Fruit fly (Drosophila melanogaster) whole organism, embryonic: Measurements from ENCODE around the gene CG33230.

Experiments used
- Abd-B ChIP-seq: fragments of 200-800 bp; sonication (Bioruptor generic); optimal IDR thresholded peaks from 2 replicates; lab custom pipeline; 2018; ENCODE audit warnings: missing biosample characterization, mild to moderate bottlenecking, missing genetic modification characterization, moderate library complexity
- Ada2b ChIP-seq: fragments of 200-800 bp; sonication (Bioruptor generic); IDR thresholded peaks from 2 replicates; pipeline ENCODE4 v1.3.6; 2022; ENCODE audit warnings: missing biosample characterization, missing genetic modification characterization
- CG10209 ChIP-seq: fragments of 200-800 bp; sonication (Bioruptor generic); optimal IDR thresholded peaks from 3 replicates; lab custom pipeline; 2017; ENCODE audit warnings: missing biosample characterization, mild to moderate bottlenecking, missing genetic modification characterization, missing genetic modification reagents
- CG10267 ChIP-seq: fragments of 200-800 bp; sonication (Bioruptor generic); optimal IDR thresholded peaks from 2 replicates; lab custom pipeline; 2018; ENCODE audit warnings: missing biosample characterization, mild to moderate bottlenecking, missing genetic modification characterization, moderate library complexity
- CG10431 ChIP-seq: fragments of 200-800 bp; sonication (Bioruptor generic); optimal IDR thresholded peaks from 3 replicates; lab custom pipeline; 2018; ENCODE audit warnings: missing biosample characterization, mild to moderate bottlenecking, missing genetic modification characterization
- CG10543 ChIP-seq: fragments of 200-800 bp; sonication (Bioruptor generic); optimal IDR thresholded peaks from 3 replicates; lab custom pipeline; 2017; ENCODE audit warnings: missing biosample characterization, mild to moderate bottlenecking, missing genetic modification characterization, moderate library complexity
- CG11398 ChIP-seq: fragments of 200-800 bp; sonication (Bioruptor generic); optimal IDR thresholded peaks from 2 replicates; lab custom pipeline; 2016; ENCODE audit warnings: missing biosample characterization, missing genetic modification characterization
- CG12299 ChIP-seq: fragments of 200-800 bp; sonication (Bioruptor generic); optimal IDR thresholded peaks from 2 replicates; lab custom pipeline; 2018; ENCODE audit warnings: missing biosample characterization, mild to moderate bottlenecking, missing genetic modification characterization
- CG13894 ChIP-seq: fragments of 200-800 bp; sonication (Bioruptor generic); optimal IDR thresholded peaks from 3 replicates; lab custom pipeline; 2018; ENCODE audit warnings: missing biosample characterization, mild to moderate bottlenecking, missing genetic modification characterization, moderate library complexity
- CG14014 ChIP-seq: fragments of 200-800 bp; sonication (Bioruptor generic); IDR thresholded peaks from 2 replicates; pipeline ENCODE4 v1.3.6; 2022; ENCODE audit warnings: missing biosample characterization, missing genetic modification characterization
- CG15601 ChIP-seq: fragments of 200-800 bp; sonication (Bioruptor generic); optimal IDR thresholded peaks from 3 replicates; lab custom pipeline; 2019; ENCODE audit warnings: missing biosample characterization, mild to moderate bottlenecking, missing genetic modification characterization, moderate library complexity
- CG15696 ChIP-seq: fragments of 200-800 bp; sonication (Bioruptor generic); optimal IDR thresholded peaks from 2 replicates; lab custom pipeline; 2019; ENCODE audit warnings: missing biosample characterization, mild to moderate bottlenecking, missing genetic modification characterization, moderate library complexity
- CG18476 ChIP-seq: fragments of 200-800 bp; sonication (Bioruptor generic); optimal IDR thresholded peaks from 2 replicates; lab custom pipeline; 2016; ENCODE audit warnings: missing biosample characterization, mild to moderate bottlenecking, missing genetic modification characterization
- CG30431 ChIP-seq: fragments of 200-800 bp; sonication (Bioruptor generic); optimal IDR thresholded peaks from 2 replicates; lab custom pipeline; 2017; ENCODE audit warnings: missing biosample characterization, missing genetic modification characterization
- CG4854 ChIP-seq: fragments of 200-800 bp; sonication (Bioruptor generic); optimal IDR thresholded peaks from 2 replicates; lab custom pipeline; 2016; ENCODE audit warnings: missing biosample characterization, missing genetic modification characterization, inconsistent platforms
- CG5180 ChIP-seq: fragments of 200-800 bp; sonication (Bioruptor generic); optimal IDR thresholded peaks from 3 replicates; lab custom pipeline; 2017; ENCODE audit warnings: missing biosample characterization, missing genetic modification characterization, mild to moderate bottlenecking, moderate library complexity, missing genetic modification reagents
- CG6654 ChIP-seq: fragments of 200-800 bp; sonication (Bioruptor generic); optimal IDR thresholded peaks from 2 replicates; lab custom pipeline; 2017; ENCODE audit warnings: missing biosample characterization, mild to moderate bottlenecking, missing genetic modification characterization
- CTCF ChIP-seq: fragments of 200-800 bp; sonication (Bioruptor generic); optimal IDR thresholded peaks from 2 replicates; lab custom pipeline; 2017; ENCODE audit warnings: missing biosample characterization, mild to moderate bottlenecking, missing genetic modification characterization, moderate library complexity
- CrebB ChIP-seq: fragments of 200-800 bp; sonication (Bioruptor generic); optimal IDR thresholded peaks from 3 replicates; lab custom pipeline; 2018; ENCODE audit warnings: missing biosample characterization, mild to moderate bottlenecking, missing genetic modification characterization
- Dad ChIP-seq: fragments of 200-800 bp; sonication (Bioruptor generic); optimal IDR thresholded peaks from 3 replicates; lab custom pipeline; 2016; ENCODE audit warnings: missing biosample characterization, missing genetic modification characterization
- Dll ChIP-seq: fragments of 200-800 bp; sonication (Bioruptor generic); IDR thresholded peaks from 4 replicates; pipeline ENCODE4 v1.3.6; 2022; ENCODE audit warnings: missing biosample characterization, missing genetic modification characterization; ENCODE audit not compliant: partially characterized antibody
- Dref ChIP-seq: fragments of 200-800 bp; sonication (Bioruptor generic); IDR thresholded peaks from 2 replicates; pipeline ENCODE4 v1.3.6; 2022; ENCODE audit warnings: missing biosample characterization, missing genetic modification characterization
- E2f1 ChIP-seq: fragments of 200-800 bp; sonication (Bioruptor generic); IDR thresholded peaks from 2 replicates; pipeline ENCODE4 v1.3.6; 2022; ENCODE audit warnings: missing biosample characterization, missing genetic modification characterization
- Lim3 ChIP-seq: fragments of 200-800 bp; sonication (Bioruptor generic); IDR thresholded peaks from 2 replicates; pipeline ENCODE4 v1.3.6; 2022; ENCODE audit warnings: missing biosample characterization, missing genetic modification characterization
- Max ChIP-seq: fragments of 200-800 bp; sonication (Bioruptor generic); optimal IDR thresholded peaks from 2 replicates; lab custom pipeline; 2016; ENCODE audit warnings: missing biosample characterization, mild to moderate bottlenecking, missing genetic modification characterization
- Mes4 ChIP-seq: fragments of 200-800 bp; sonication (Bioruptor generic); optimal IDR thresholded peaks from 2 replicates; lab custom pipeline; 2016; ENCODE audit warnings: missing biosample characterization, missing genetic modification characterization
- NC2β ChIP-seq: fragments of 200-800 bp; sonication (Bioruptor generic); optimal IDR thresholded peaks from 2 replicates; lab custom pipeline; 2016; ENCODE audit warnings: missing biosample characterization, missing genetic modification characterization
- Oaz ChIP-seq: fragments of 200-800 bp; sonication (Bioruptor generic); IDR thresholded peaks from 2 replicates; pipeline ENCODE4 v1.3.6; 2022; ENCODE audit warnings: missing biosample characterization, missing genetic modification characterization
- Rx ChIP-seq: fragments of 200-800 bp; sonication (Bioruptor generic); IDR thresholded peaks from 2 replicates; pipeline ENCODE4 v1.3.6; 2022; ENCODE audit warnings: missing biosample characterization, missing genetic modification characterization
- Usf ChIP-seq: fragments of 200-800 bp; sonication (Bioruptor generic); optimal IDR thresholded peaks from 2 replicates; lab custom pipeline; 2017; ENCODE audit warnings: missing genotype, missing biosample characterization, missing genetic modification characterization
- abd-A ChIP-seq: fragments of 200-800 bp; sonication (Bioruptor generic); optimal IDR thresholded peaks from 3 replicates; lab custom pipeline; 2019; ENCODE audit warnings: missing biosample characterization, mild to moderate bottlenecking, missing genetic modification characterization, moderate library complexity
- amos ChIP-seq: fragments of 200-800 bp; sonication (Bioruptor generic); IDR thresholded peaks from 2 replicates; pipeline ENCODE4 v1.3.6; 2022; ENCODE audit warnings: missing biosample characterization, missing genetic modification characterization; ENCODE audit not compliant: partially characterized antibody
- bigmax ChIP-seq: fragments of 200-800 bp; sonication (Bioruptor generic); optimal IDR thresholded peaks from 2 replicates; lab custom pipeline; 2018; ENCODE audit warnings: missing biosample characterization, mild to moderate bottlenecking, missing genetic modification characterization
- dmrt99B ChIP-seq: fragments of 200-800 bp; sonication (Bioruptor generic); optimal IDR thresholded peaks from 2 replicates; lab custom pipeline; 2018; ENCODE audit warnings: missing biosample characterization, mild to moderate bottlenecking, missing genetic modification characterization, moderate library complexity
- gem ChIP-seq: fragments of 200-800 bp; sonication (Bioruptor generic); optimal IDR thresholded peaks from 2 replicates; lab custom pipeline; 2019; ENCODE audit warnings: missing biosample characterization, mild to moderate bottlenecking, missing genetic modification characterization, moderate library complexity
- jumu ChIP-seq: fragments of 200-800 bp; sonication (Bioruptor generic); optimal IDR thresholded peaks from 3 replicates; lab custom pipeline; 2016; ENCODE audit warnings: missing biosample characterization, missing genetic modification characterization
- sd ChIP-seq: fragments of 200-800 bp; sonication (Bioruptor generic); optimal IDR thresholded peaks from 3 replicates; lab custom pipeline; 2018; ENCODE audit warnings: missing biosample characterization, mild to moderate bottlenecking, missing genetic modification characterization, moderate library complexity
- shn ChIP-seq: fragments of 200-800 bp; sonication (Bioruptor generic); optimal IDR thresholded peaks from 3 replicates; lab custom pipeline; 2016; ENCODE audit warnings: missing biosample characterization, missing genetic modification characterization
- vfl ChIP-seq: fragments of 200-800 bp; sonication (Bioruptor generic); optimal IDR thresholded peaks from 2 replicates; lab custom pipeline; 2016; ENCODE audit warnings: missing biosample characterization, missing genetic modification characterization

Gene CG33230

DNA sequence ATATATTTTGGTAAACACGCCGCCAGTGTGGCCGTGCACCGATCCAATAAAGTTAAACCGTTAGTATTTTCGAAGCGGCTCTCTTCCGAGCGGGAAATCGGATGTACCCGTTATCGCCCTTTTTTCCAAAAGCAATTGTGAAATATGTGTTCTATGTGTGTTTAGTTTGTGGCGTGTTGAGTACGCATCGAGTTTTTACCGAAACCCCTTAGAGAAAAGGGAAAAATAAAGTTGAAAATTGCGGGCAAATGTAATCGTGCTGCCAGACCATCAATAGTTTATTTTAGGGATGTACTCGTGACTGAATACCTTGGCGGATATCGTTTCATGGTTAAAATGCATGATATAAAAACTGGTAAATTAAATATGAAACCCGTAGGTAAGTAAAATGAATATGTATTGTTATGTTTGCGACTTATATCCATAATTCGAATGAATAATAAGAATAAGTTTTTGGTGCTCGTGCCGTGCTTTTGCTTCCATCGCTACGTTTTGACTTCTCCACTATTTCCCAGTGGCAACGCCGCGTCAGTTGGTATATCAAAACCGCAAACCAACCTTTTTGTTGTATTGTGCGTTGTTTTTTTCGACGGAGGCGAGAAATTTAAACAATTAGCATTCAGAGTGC is 21.1 kb downstream of the CG33230 start, which contains the start of the genes Mettl2 and Bgb (continued):
- no peak for TF ChIP-seq CG15601 (tag; lab: Kevin White, UChicago)
- TF ChIP-seq dmrt99B (tag; lab: Kevin White, UChicago) = no peak
- peak; percentile 67 for TF ChIP-seq Dad (GFP tag; lab: Kevin White, UChicago)
- peak; percentile 84 for TF ChIP-seq jumu (GFP tag; lab: Kevin White, UChicago)
- peak; percentile 49 for TF ChIP-seq Oaz
- no peak for TF ChIP-seq CG5180 (GFP tag; lab: Kevin White, UChicago)
- TF ChIP-seq Dll (GFP tag; lab: Robert Waterston, UW) = peak; percentile 85
- TF ChIP-seq CG10209 = peak; percentile 55
- TF ChIP-seq CrebB (tag; lab: Kevin White, UChicago) = no peak
- TF ChIP-seq CG12299 (tag; lab: Kevin White, UChicago) = no peak
- no peak for TF ChIP-seq CG4854 (GFP tag; lab: Kevin White, UChicago)
- TF ChIP-seq CG10543 (GFP tag; lab: Kevin White, UChicago) = peak; percentile 51
- TF ChIP-seq CG11398 (GFP tag; lab: Kevin White, UChicago) = no peak
- TF ChIP-seq Ada2b (GFP tag; lab: Robert Waterston, UW) = peak; percentile 71
- TF ChIP-seq CG14014 (GFP tag; lab: Robert Waterston, UW) = peak; percentile 75
- peak; percentile 16 for TF ChIP-seq CG6654 (GFP tag; lab: Kevin White, UChicago)
- TF ChIP-seq vfl (GFP tag; lab: Kevin White, UChicago) = peak; percentile 47
- TF ChIP-seq CG30431 (GFP tag; lab: Kevin White, UChicago) = peak; percentile 52
- peak; percentile 71 for TF ChIP-seq E2f1 (GFP tag; lab: Robert Waterston, UW)
- peak; percentile 66 for TF ChIP-seq amos (GFP tag; lab: Robert Waterston, UW)
- TF ChIP-seq bigmax (GFP tag; lab: Kevin White, UChicago) = no peak
- peak; percentile 36 for TF ChIP-seq Mes4
- peak; percentile 52 for TF ChIP-seq Usf (GFP tag; lab: Kevin White, UChicago)
- TF ChIP-seq CG18476 (GFP tag; lab: Kevin White, UChicago) = peak; percentile 62
- TF ChIP-seq CG15696 (tag; lab: Kevin White, UChicago) = peak; percentile 89
- TF ChIP-seq sd (tag; lab: Kevin White, UChicago) = no peak
- TF ChIP-seq CG13894 (tag; lab: Kevin White, UChicago) = peak; percentile 45
- TF ChIP-seq Abd-B (GFP tag; lab: Kevin White, UChicago) = peak; percentile 86
- no peak for TF ChIP-seq Dref (GFP tag; lab: Robert Waterston, UW)
- TF ChIP-seq CTCF (GFP tag; lab: Kevin White, UChicago) = no peak
- TF ChIP-seq Max (GFP tag; lab: Kevin White, UChicago) = peak; percentile 60
- TF ChIP-seq Lim3 (GFP tag; lab: Robert Waterston, UW) = no peak
- TF ChIP-seq abd-A (tag; lab: Kevin White, UChicago) = no peak
- peak; percentile 87 for TF ChIP-seq gem (tag; lab: Kevin White, UChicago)
- TF ChIP-seq Rx (GFP tag; lab: Robert Waterston, UW) = peak; percentile 69
- peak; percentile 66 for TF ChIP-seq CG10267
- TF ChIP-seq shn (GFP tag; lab: Kevin White, UChicago) = peak; percentile 77
- TF ChIP-seq NC2β (GFP tag; lab: Kevin White, UChicago) = peak; percentile 63
- no peak for TF ChIP-seq CG10431 (GFP tag; lab: Kevin White, UChicago)
